Fruit fly (Drosophila melanogaster) whole organism, embryonic: ENCODE results near the gene Sf3b2.

Experiments used
- CG14050 ChIP-seq: fragments of 200-800 bp; sonication (Bioruptor generic); IDR thresholded peaks from 3 replicates; pipeline ENCODE4 v1.3.6; 2022; ENCODE audit warnings: missing biosample characterization, missing genetic modification characterization
- CG18476 ChIP-seq: fragments of 200-800 bp; sonication (Bioruptor generic); optimal IDR thresholded peaks from 2 replicates; lab custom pipeline; 2016; ENCODE audit warnings: missing biosample characterization, mild to moderate bottlenecking, missing genetic modification characterization
- odd ChIP-seq: fragments of 200-800 bp; sonication (Bioruptor generic); optimal IDR thresholded peaks from 2 replicates; lab custom pipeline; 2017; ENCODE audit warnings: missing biosample characterization, mild to moderate bottlenecking, missing genetic modification characterization

DNA sequence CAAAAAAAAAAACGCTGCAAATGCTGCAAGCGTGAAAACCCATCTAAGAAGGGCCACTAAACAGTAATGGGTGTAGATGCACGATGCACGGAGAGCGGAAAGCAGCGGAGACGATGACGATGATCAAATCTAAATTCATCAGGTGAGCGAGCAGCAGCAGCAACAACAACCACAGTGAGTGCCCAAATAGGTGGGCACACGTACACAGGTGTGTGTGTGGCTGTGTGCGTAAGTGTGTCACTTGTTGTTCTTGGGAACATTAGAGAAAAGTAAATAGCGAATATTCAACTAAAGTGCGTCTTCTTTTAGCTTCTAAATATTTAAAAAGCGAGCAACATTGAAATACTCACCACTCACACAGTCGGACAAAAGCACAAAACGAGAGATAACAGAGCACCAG is 35.7 kb downstream of the Sf3b2 start:
- TF ChIP-seq CG18476 (GFP tag; lab: Kevin White, UChicago) = no peak
- no peak for TF ChIP-seq odd
- TF ChIP-seq CG14050 = no peak
